Fruit fly (Drosophila melanogaster) whole organism, wandering third instar larva: Measurements from ENCODE around the gene CG14054.

Experiments used
- Abd-B ChIP-seq: fragments of >200 bp; optimal IDR thresholded peaks from 2 replicates; lab custom pipeline; 2017; ENCODE audit warnings: missing biosample characterization, missing genetic modification characterization
- CG32264 ChIP-seq: fragments of 200-800 bp; sonication (Bioruptor generic); optimal IDR thresholded peaks from 2 replicates; lab custom pipeline; 2016; ENCODE audit warnings: missing biosample characterization, missing genetic modification characterization
- CG9705 ChIP-seq: fragments of 200-800 bp; sonication (Bioruptor generic); optimal IDR thresholded peaks from 2 replicates; lab custom pipeline; 2018; ENCODE audit warnings: missing biosample characterization, mild to moderate bottlenecking, missing genetic modification characterization
- CrebA ChIP-seq: fragments of 200-800 bp; sonication (Bioruptor generic); optimal IDR thresholded peaks from 2 replicates; lab custom pipeline; 2016; ENCODE audit warnings: missing biosample characterization, mild to moderate bottlenecking, missing genetic modification characterization, borderline replicate concordance
- Dfd ChIP-seq: fragments of >200 bp; optimal IDR thresholded peaks from 2 replicates; lab custom pipeline; 2017; ENCODE audit warnings: missing biosample characterization, missing genetic modification characterization
- Dif ChIP-seq: fragments of 200-275, 200-300 bp; sonication (Bioruptor generic); optimal IDR thresholded peaks from 2 replicates; lab custom pipeline; 2018; ENCODE audit warnings: missing biosample characterization, missing genetic modification characterization; ENCODE audit not compliant: partially characterized antibody
- GATAd ChIP-seq: sonication (Bioruptor generic); optimal IDR thresholded peaks from 2 replicates; lab custom pipeline; 2016; ENCODE audit warnings: missing biosample characterization, missing genetic modification characterization
- HLH106 ChIP-seq: fragments of 200-800 bp; optimal IDR thresholded peaks from 3 replicates; lab custom pipeline; 2019; ENCODE audit warnings: missing biosample characterization, mild to moderate bottlenecking, missing genetic modification characterization, moderate library complexity
- Hnf4 ChIP-seq: fragments of 200-800 bp; sonication (Bioruptor generic); optimal IDR thresholded peaks from 2 replicates; lab custom pipeline; 2016; ENCODE audit warnings: missing biosample characterization, mild to moderate bottlenecking, missing genetic modification characterization
- Hr78 ChIP-seq: fragments of >200 bp; optimal IDR thresholded peaks from 2 replicates; lab custom pipeline; 2017; ENCODE audit warnings: missing biosample characterization, missing genetic modification characterization
- Hr83 ChIP-seq: fragments of 200-300 bp; sonication (Bioruptor generic); optimal IDR thresholded peaks from 2 replicates; lab custom pipeline; 2016; ENCODE audit warnings: missing biosample characterization, mild to moderate bottlenecking, missing genetic modification characterization, moderate library complexity; ENCODE audit not compliant: poor library complexity, severe bottlenecking
- Jra ChIP-seq: sonication (Bioruptor generic); optimal IDR thresholded peaks from 2 replicates; lab custom pipeline; 2016; ENCODE audit warnings: missing biosample characterization, missing genetic modification characterization
- Mio ChIP-seq: sonication (Bioruptor generic); optimal IDR thresholded peaks from 2 replicates; lab custom pipeline; 2016; ENCODE audit warnings: missing biosample characterization, missing genetic modification characterization
- Myc ChIP-seq: fragments of >200 bp; optimal IDR thresholded peaks from 2 replicates; lab custom pipeline; 2017
- N ChIP-seq: fragments of >200 bp; optimal IDR thresholded peaks from 2 replicates; lab custom pipeline; 2018; ENCODE audit warnings: missing biosample characterization, missing external identifiers, missing genetic modification characterization
- OdsH ChIP-seq: fragments of 200-800 bp; sonication (Bioruptor generic); optimal IDR thresholded peaks from 2 replicates; lab custom pipeline; 2016; ENCODE audit warnings: missing biosample characterization, mild to moderate bottlenecking, missing genetic modification characterization
- Rel ChIP-seq, 2 experiments: fragments of 200-800 bp; sonication (Bioruptor generic) in 1 of 2; optimal IDR thresholded peaks; 2 replicates in 1 of 2; 3 replicates in 1 of 2; lab custom pipeline; 2016 to 2019; ENCODE audit warnings: mild to moderate bottlenecking in 2 of 2, missing biosample characterization in 2 of 2, missing genetic modification characterization in 2 of 2, moderate library complexity in 1 of 2
- Sp1 ChIP-seq: fragments of 200-800 bp; sonication (Bioruptor generic); optimal IDR thresholded peaks from 3 replicates; lab custom pipeline; 2019; ENCODE audit warnings: missing biosample characterization, mild to moderate bottlenecking, missing genetic modification characterization, moderate library complexity
- Vsx2 ChIP-seq: fragments of 200-300, 225-300 bp; sonication (Bioruptor generic); optimal IDR thresholded peaks from 2 replicates; lab custom pipeline; 2018; ENCODE audit warnings: missing biosample characterization, missing genetic modification characterization; ENCODE audit not compliant: partially characterized antibody
- br ChIP-seq: fragments of 200-800 bp; sonication (Bioruptor generic); optimal IDR thresholded peaks from 2 replicates; lab custom pipeline; 2016; ENCODE audit warnings: missing biosample characterization, missing genetic modification characterization
- brk ChIP-seq: fragments of 200-800 bp; sonication (Bioruptor generic); optimal IDR thresholded peaks from 2 replicates; lab custom pipeline; 2016; ENCODE audit warnings: missing biosample characterization, mild to moderate bottlenecking, missing genetic modification characterization
- dl ChIP-seq, 2 experiments: fragments of 175-275, 200-275 bp in 1 of 2; fragments of 200-275 bp in 1 of 2; sonication (Bioruptor generic); optimal IDR thresholded peaks; lab custom pipeline; 2018; ENCODE audit warnings: mild to moderate bottlenecking in 2 of 2, missing biosample characterization in 2 of 2, missing genetic modification characterization in 2 of 2, moderate library complexity in 2 of 2; ENCODE audit not compliant: partially characterized antibody in 2 of 2, insufficient read depth in 1 of 2
- dmrt93B ChIP-seq: fragments of 200-800 bp; sonication (Bioruptor generic); optimal IDR thresholded peaks from 2 replicates; lab custom pipeline; 2018; ENCODE audit warnings: missing biosample characterization, mild to moderate bottlenecking, missing genetic modification characterization
- dsf ChIP-seq: sonication (Bioruptor generic); optimal IDR thresholded peaks from 2 replicates; lab custom pipeline; 2016; ENCODE audit warnings: missing biosample characterization, missing genetic modification characterization, borderline replicate concordance
- ey ChIP-seq: fragments of 200-800 bp; sonication (Bioruptor generic); optimal IDR thresholded peaks from 2 replicates; lab custom pipeline; 2016; ENCODE audit warnings: missing biosample characterization, missing genetic modification characterization
- foxo ChIP-seq, 2 experiments: fragments of 200-800 bp; sonication (Bioruptor generic); optimal IDR thresholded peaks; 2 replicates in 1 of 2; 3 replicates in 1 of 2; lab custom pipeline; 2016 to 2017; ENCODE audit warnings: missing biosample characterization in 2 of 2, missing genetic modification characterization in 2 of 2
- fru ChIP-seq: fragments of 200-800 bp; sonication (Bioruptor generic); optimal IDR thresholded peaks from 3 replicates; lab custom pipeline; 2016; ENCODE audit warnings: missing biosample characterization, mild to moderate bottlenecking, missing genetic modification characterization
- h ChIP-seq: fragments of 200-800 bp; sonication (Bioruptor generic); optimal IDR thresholded peaks from 3 replicates; lab custom pipeline; 2016; ENCODE audit warnings: missing biosample characterization, mild to moderate bottlenecking, missing genetic modification characterization
- jim ChIP-seq: fragments of 175-275, 200-325 bp; sonication (Bioruptor generic); optimal IDR thresholded peaks from 2 replicates; lab custom pipeline; 2016; ENCODE audit warnings: missing biosample characterization, mild to moderate bottlenecking, missing genetic modification characterization
- lola ChIP-seq: fragments of >200 bp; optimal IDR thresholded peaks from 2 replicates; lab custom pipeline; 2017; ENCODE audit warnings: missing biosample characterization, missing genetic modification characterization
- pan ChIP-seq: fragments of >200 bp; optimal IDR thresholded peaks from 2 replicates; lab custom pipeline; 2017
- psq ChIP-seq: fragments of 200-800 bp; sonication (Bioruptor generic); optimal IDR thresholded peaks from 3 replicates; lab custom pipeline; 2017; ENCODE audit warnings: missing biosample characterization, mild to moderate bottlenecking, missing genetic modification characterization, moderate library complexity
- rgr ChIP-seq: fragments of 200-800 bp; sonication (Bioruptor generic); optimal IDR thresholded peaks from 3 replicates; lab custom pipeline; 2016; ENCODE audit warnings: missing biosample characterization, mild to moderate bottlenecking, missing genetic modification characterization
- sage ChIP-seq: fragments of 200-800 bp; sonication (Bioruptor generic); optimal IDR thresholded peaks from 2 replicates; lab custom pipeline; 2016; ENCODE audit warnings: missing biosample characterization, mild to moderate bottlenecking, missing genetic modification characterization
- sv ChIP-seq: fragments of 200-800 bp; sonication (Bioruptor generic); optimal IDR thresholded peaks from 3 replicates; lab custom pipeline; 2016; ENCODE audit warnings: missing biosample characterization, missing genetic modification characterization
- tai ChIP-seq: sonication (Bioruptor generic); optimal IDR thresholded peaks from 2 replicates; lab custom pipeline; 2016; ENCODE audit warnings: missing biosample characterization, missing genetic modification characterization
- usp ChIP-seq: fragments of >200 bp; optimal IDR thresholded peaks from 2 replicates; lab custom pipeline; 2017; ENCODE audit warnings: missing biosample characterization, missing genetic modification characterization
- woc ChIP-seq: sonication (Bioruptor generic); optimal IDR thresholded peaks from 2 replicates; lab custom pipeline; 2016; ENCODE audit warnings: missing biosample characterization, mild to moderate bottlenecking, missing genetic modification characterization

CG14054 gene

DNA sequence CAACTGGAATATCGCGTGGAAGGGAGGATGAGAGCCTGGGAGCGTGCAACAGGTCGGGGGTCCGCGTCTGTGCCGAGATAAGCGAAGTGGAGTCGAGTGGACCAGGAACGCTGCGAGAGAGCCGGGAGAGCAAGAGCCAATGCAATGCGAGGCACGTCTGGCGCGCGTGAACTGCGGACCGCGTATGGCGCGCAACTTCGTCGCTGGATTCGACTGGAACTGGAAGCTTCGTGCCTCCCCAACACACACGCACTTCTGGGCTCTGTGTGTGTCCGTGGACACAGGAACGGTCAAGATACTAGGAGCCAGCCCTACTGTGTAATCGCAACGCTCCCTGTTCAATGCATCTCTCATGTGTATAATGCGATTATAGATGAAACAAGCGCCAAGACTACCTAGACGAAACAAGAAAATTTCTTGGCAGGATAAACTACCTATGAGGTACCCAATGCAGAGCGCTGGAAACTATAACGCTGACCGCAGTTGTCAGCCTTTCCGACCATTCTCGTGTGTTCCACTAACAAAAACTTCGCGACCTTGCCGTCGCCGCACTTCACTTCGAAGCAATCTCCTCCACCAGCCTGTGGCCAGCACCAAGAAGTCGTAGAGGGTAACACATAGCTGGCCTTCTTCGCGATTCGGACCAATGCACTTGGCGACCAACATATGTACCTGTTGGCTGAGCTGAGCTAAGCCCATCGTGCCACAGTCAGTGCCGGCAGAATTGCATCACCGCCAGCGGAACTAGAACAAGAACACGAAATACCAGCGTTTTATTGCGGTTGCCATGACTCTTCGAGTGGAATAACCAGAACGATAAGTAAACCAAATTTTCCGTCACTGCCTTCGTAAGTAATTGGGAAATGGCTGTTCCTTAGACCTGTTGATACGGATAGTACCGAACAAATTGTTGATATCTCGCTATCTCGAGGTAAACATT, 6.0 kb upstream of the CG14054 start, which contains the start of gene Rtca:
Rtca (plus strand) TSS at position 536 of the 940 bp plus-strand sequence.
- TF ChIP-seq dmrt93B (GFP tag; lab: Kevin White, UChicago) = peak; percentile 77
- no peak for TF ChIP-seq Jra (GFP tag; lab: Kevin White, UChicago)
- peak; percentile 81 for TF ChIP-seq psq (GFP tag; lab: Kevin White, UChicago)
- peak; percentile 91 for TF ChIP-seq h (GFP tag; lab: Kevin White, UChicago)
- TF ChIP-seq woc (GFP tag; lab: Kevin White, UChicago) = peak; percentile 96
- no peak for TF ChIP-seq Hr83 (GFP tag; lab: Kevin White, UChicago)
- peak; percentile 20 for TF ChIP-seq Mio (GFP tag; lab: Kevin White, UChicago)
- peak; percentile 79 for TF ChIP-seq Dif (GFP tag; lab: Kevin White, UChicago)
- peak; percentile 90 for TF ChIP-seq rgr
- peak; percentile 63 to 82 for TF ChIP-seq dl (GFP tag; optimal IDR thresholded peaks at IDR 0.05; lab: Kevin White, UChicago; ENCODE audit: insufficient read depth in 1 of 2, partially characterized antibody in 2 of 2)
- TF ChIP-seq tai = no peak
- peak; percentile 94 for TF ChIP-seq fru
- no peak for TF ChIP-seq sage (GFP tag; lab: Kevin White, UChicago)
- TF ChIP-seq CrebA = no peak
- TF ChIP-seq dsf (GFP tag; lab: Kevin White, UChicago) = no peak
- peak; percentile 83 for TF ChIP-seq Hnf4
- peak; percentile 83 for TF ChIP-seq HLH106 (tag; lab: Kevin White, UChicago)
- peak; percentile 58 for TF ChIP-seq CG32264 (GFP tag; lab: Kevin White, UChicago)
- no peak for TF ChIP-seq Dfd (GFP tag; lab: Kevin White, UChicago)
- peak; percentile 90 for TF ChIP-seq br
- peak; percentile 8 for TF ChIP-seq sv (GFP tag; lab: Kevin White, UChicago)
- TF ChIP-seq Rel (GFP tag; optimal IDR thresholded peaks at IDR 0.05; lab: Kevin White, UChicago) = peak; percentile 38
- TF ChIP-seq Rel (tag; optimal IDR thresholded peaks at IDR 0.05; lab: Kevin White, UChicago) = peak; percentile 54
- TF ChIP-seq OdsH (GFP tag; lab: Kevin White, UChicago) = peak; percentile 87
- TF ChIP-seq foxo (GFP tag; optimal IDR thresholded peaks at IDR 0.05; lab: Kevin White, UChicago) = peak; percentile 5 to 92
- TF ChIP-seq ey (GFP tag; lab: Kevin White, UChicago) = peak; percentile 93
- TF ChIP-seq CG9705 (GFP tag; lab: Kevin White, UChicago) = peak; percentile 70
- no peak for TF ChIP-seq GATAd (GFP tag; lab: Kevin White, UChicago)
- peak; percentile 84 for TF ChIP-seq Sp1 (GFP tag; lab: Kevin White, UChicago)
- TF ChIP-seq, all 38 proteins: peak for 20

DNA sequence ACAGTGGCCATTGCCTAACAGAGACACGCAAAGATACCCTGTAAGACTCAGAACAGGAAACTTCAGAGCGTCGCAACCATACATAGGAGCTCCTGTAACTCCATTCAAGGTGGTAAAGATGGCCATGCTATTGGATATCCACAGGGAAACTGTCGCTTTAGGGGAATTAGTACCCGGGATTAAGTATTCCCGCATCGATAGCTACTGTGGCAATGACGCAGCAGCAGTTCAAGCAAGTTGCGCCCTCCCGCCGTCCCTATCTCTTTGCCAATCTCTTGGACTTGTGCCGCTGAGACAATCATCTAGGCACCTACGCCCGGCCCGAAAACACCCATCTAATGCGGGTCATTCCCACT, 4.5 kb upstream of the CG14054 start:
- TF ChIP-seq jim (GFP tag; lab: Kevin White, UChicago) = no peak
- no peak for TF ChIP-seq Hr83 (GFP tag; lab: Kevin White, UChicago)
- no peak for TF ChIP-seq pan
- TF ChIP-seq GATAd (GFP tag; lab: Kevin White, UChicago) = no peak
- TF ChIP-seq woc (GFP tag; lab: Kevin White, UChicago) = peak; percentile 36
- no peak for TF ChIP-seq CrebA
- TF ChIP-seq fru = peak; percentile 78
- no peak for TF ChIP-seq lola (GFP tag; lab: Kevin White, UChicago)
- no peak for TF ChIP-seq dsf (GFP tag; lab: Kevin White, UChicago)
- TF ChIP-seq ey (GFP tag; lab: Kevin White, UChicago) = peak; percentile 61
- TF ChIP-seq CG9705 (GFP tag; lab: Kevin White, UChicago) = no peak
- TF ChIP-seq Dif (GFP tag; lab: Kevin White, UChicago) = no peak
- TF ChIP-seq sage (GFP tag; lab: Kevin White, UChicago) = no peak
- no peak for TF ChIP-seq Vsx2
- TF ChIP-seq dl (GFP tag; optimal IDR thresholded peaks at IDR 0.05; lab: Kevin White, UChicago; ENCODE audit: insufficient read depth in 1 of 2, partially characterized antibody in 2 of 2) = no peak
- no peak for TF ChIP-seq N (GFP tag; lab: Kevin White, UChicago)
- TF ChIP-seq sv (GFP tag; lab: Kevin White, UChicago) = no peak
- TF ChIP-seq Hr78 (GFP tag; lab: Kevin White, UChicago) = no peak
- peak; percentile 43 for TF ChIP-seq Jra (GFP tag; lab: Kevin White, UChicago)
- TF ChIP-seq Rel (GFP tag; optimal IDR thresholded peaks at IDR 0.05; lab: Kevin White, UChicago) = no peak
- peak; percentile 59 for TF ChIP-seq Rel (tag; optimal IDR thresholded peaks at IDR 0.05; lab: Kevin White, UChicago)
- peak; percentile 54 for TF ChIP-seq psq (GFP tag; lab: Kevin White, UChicago)
- TF ChIP-seq brk (GFP tag; lab: Kevin White, UChicago) = no peak
- TF ChIP-seq Myc (lab: Kevin White, UChicago) = no peak
- peak; percentile 54 for TF ChIP-seq OdsH (GFP tag; lab: Kevin White, UChicago)
- TF ChIP-seq dmrt93B (GFP tag; lab: Kevin White, UChicago) = peak; percentile 50
- TF ChIP-seq usp (GFP tag; lab: Kevin White, UChicago) = no peak
- TF ChIP-seq br = peak; percentile 60
- no peak for TF ChIP-seq Abd-B (GFP tag; lab: Kevin White, UChicago)
- peak; percentile 39 for TF ChIP-seq rgr
- TF ChIP-seq tai = no peak
- no peak for TF ChIP-seq CG32264 (GFP tag; lab: Kevin White, UChicago)
- peak; percentile 78 for TF ChIP-seq h (GFP tag; lab: Kevin White, UChicago)
- TF ChIP-seq Dfd (GFP tag; lab: Kevin White, UChicago) = no peak
- TF ChIP-seq Hnf4 = no peak
- TF ChIP-seq HLH106 (tag; lab: Kevin White, UChicago) = peak; percentile 73
- peak in 1 of 2 experiments; percentile 74 for TF ChIP-seq foxo (GFP tag; optimal IDR thresholded peaks at IDR 0.05; lab: Kevin White, UChicago)
- no peak for TF ChIP-seq Mio (GFP tag; lab: Kevin White, UChicago)
- peak; percentile 21 for TF ChIP-seq Sp1 (GFP tag; lab: Kevin White, UChicago)
